Worm (Caenorhabditis elegans) whole organism, L4 larva: Measurements from ENCODE around the gene R08C7.11.

ENCODE experiments used
- D1046.2 ChIP-seq: fragments of 200-800 bp; sonication (Bioruptor generic); IDR thresholded peaks from 2 replicates; pipeline ENCODE4 v1.3.6; 2022; ENCODE audit warnings: missing genetic modification characterization, missing compliant biosample characterization
- F10B5.3 ChIP-seq: sonication (generic microtip); optimal IDR thresholded peaks from 2 replicates; lab custom pipeline; 2016; ENCODE audit warnings: mild to moderate bottlenecking, missing genetic modification characterization, missing compliant biosample characterization
- F26F4.8 ChIP-seq: fragments of 200-800 bp; sonication (Bioruptor generic); conservative IDR thresholded peaks from 2 replicates; pipeline ENCODE4 v1.3.6; 2022; ENCODE audit warnings: missing genetic modification characterization, missing compliant biosample characterization
- F37D6.2 ChIP-seq: sonication (generic microtip); optimal IDR thresholded peaks from 2 replicates; lab custom pipeline; 2016; ENCODE audit warnings: mild to moderate bottlenecking, missing genetic modification characterization, missing compliant biosample characterization
- F49E8.2 ChIP-seq: sonication (generic microtip); optimal IDR thresholded peaks from 2 replicates; lab custom pipeline; 2016; ENCODE audit warnings: missing compliant biosample characterization, mild to moderate bottlenecking, missing genetic modification characterization, borderline replicate concordance
- R02D3.7 ChIP-seq: fragments of 150-350 bp; sonication (generic microtip); optimal IDR thresholded peaks from 3 replicates; lab custom pipeline; 2014; ENCODE audit warnings: missing biosample characterization, missing genetic modification characterization
- Y105C5A.15 ChIP-seq: fragments of 200-800 bp; sonication (Bioruptor generic); IDR thresholded peaks from 2 replicates; pipeline ENCODE4 v1.3.6; 2022; ENCODE audit warnings: missing genetic modification characterization, missing compliant biosample characterization
- Y48G9A.11 ChIP-seq: fragments of 200-800 bp; sonication (Bioruptor generic); IDR thresholded peaks from 2 replicates; pipeline ENCODE4 v1.3.6; 2022; ENCODE audit warnings: missing genetic modification reagents, missing genetic modification characterization, missing compliant biosample characterization
- Y75B8A.6 ChIP-seq: fragments of 200-800 bp; sonication (Bioruptor generic); IDR thresholded peaks from 2 replicates; pipeline ENCODE4 v1.3.6; 2022; ENCODE audit warnings: missing genetic modification reagents, missing genetic modification characterization, missing compliant biosample characterization
- ZK337.2 ChIP-seq: fragments of 200-800 bp; sonication (Bioruptor generic); IDR thresholded peaks from 2 replicates; pipeline ENCODE4 v1.3.6; 2022; ENCODE audit warnings: missing genetic modification reagents, missing genetic modification characterization, missing compliant biosample characterization
- ZK546.5 ChIP-seq, 2 experiments: sonication (generic microtip); optimal IDR thresholded peaks; 2 replicates each; lab custom pipeline; 2017; ENCODE audit warnings: missing biosample characterization in 2 of 2, missing genetic modification characterization in 2 of 2
- aha-1 ChIP-seq: fragments of 150-350 bp; peaks from one replicate; lab custom pipeline; 2014; ENCODE audit warnings: missing biosample characterization, missing genetic modification characterization
- ama-1 ChIP-seq: fragments of 150-350 bp; optimal IDR thresholded peaks from 2 replicates; lab custom pipeline; 2014; ENCODE audit warnings: inconsistent platforms, mixed read lengths
- ceh-28 ChIP-seq: fragments of 150-350 bp; optimal IDR thresholded peaks from 2 replicates; lab custom pipeline; 2014; ENCODE audit warnings: missing biosample characterization, missing genetic modification reagents, missing genetic modification characterization
- ceh-82 ChIP-seq: sonication (generic microtip); optimal IDR thresholded peaks from 2 replicates; lab custom pipeline; 2017; ENCODE audit warnings: missing biosample characterization, missing genetic modification characterization
- dve-1 ChIP-seq: sonication (generic microtip); optimal IDR thresholded peaks from 2 replicates; lab custom pipeline; 2017; ENCODE audit warnings: antibody characterized with exemption, mild to moderate bottlenecking, missing genetic modification characterization, missing compliant biosample characterization; ENCODE audit not compliant: insufficient read depth
- egl-27 ChIP-seq: sonication (generic microtip); optimal IDR thresholded peaks from 3 replicates; lab custom pipeline; 2017; ENCODE audit warnings: missing biosample characterization, missing genetic modification reagents, missing genetic modification characterization
- egl-43 ChIP-seq: fragments of 200-800 bp; sonication (Bioruptor generic); IDR thresholded peaks from 2 replicates; pipeline ENCODE4 v1.3.6; 2022; ENCODE audit warnings: missing genetic modification reagents, missing genetic modification characterization, missing compliant biosample characterization
- fkh-10 ChIP-seq: fragments of 150-350 bp; optimal IDR thresholded peaks from 2 replicates; lab custom pipeline; 2014; ENCODE audit warnings: missing biosample characterization, missing genetic modification reagents, missing genetic modification characterization
- hlh-11 ChIP-seq: fragments of 200-800 bp; sonication (Bioruptor generic); optimal IDR thresholded peaks from 2 replicates; lab custom pipeline; 2018; ENCODE audit warnings: mild to moderate bottlenecking, missing genetic modification characterization, missing compliant biosample characterization
- hlh-30 ChIP-seq: sonication (generic microtip); optimal IDR thresholded peaks from 2 replicates; lab custom pipeline; 2017; ENCODE audit warnings: antibody characterized with exemption, mild to moderate bottlenecking, missing genetic modification characterization, missing compliant biosample characterization; ENCODE audit not compliant: insufficient read depth
- hmg-1.1 ChIP-seq: fragments of 200-800 bp; sonication (Bioruptor generic); IDR thresholded peaks from 2 replicates; pipeline ENCODE4 v1.3.6; 2022; ENCODE audit warnings: missing genetic modification reagents, missing genetic modification characterization, missing compliant biosample characterization
- lin-15B ChIP-seq: fragments of 150-350 bp; sonication (generic microtip); optimal IDR thresholded peaks from 3 replicates; lab custom pipeline; 2014; ENCODE audit warnings: missing biosample characterization, missing genetic modification characterization
- lin-29 ChIP-seq: fragments of 200-800 bp; sonication (Bioruptor generic); IDR thresholded peaks from 2 replicates; pipeline ENCODE4 v1.3.6; 2022; ENCODE audit warnings: missing genetic modification reagents, missing genetic modification characterization, missing compliant biosample characterization
- lin-38 ChIP-seq: fragments of 200-800 bp; sonication (Bioruptor generic); IDR thresholded peaks from 2 replicates; pipeline ENCODE4 v1.3.6; 2022; ENCODE audit warnings: missing genetic modification reagents, missing genetic modification characterization, missing compliant biosample characterization
- madf-5 ChIP-seq, 2 experiments: fragments of 200-800 bp; sonication (Bioruptor generic); IDR thresholded peaks; 2 replicates each; pipeline ENCODE4 v1.3.6; 2022; ENCODE audit warnings: missing compliant biosample characterization in 2 of 2, missing genetic modification characterization in 2 of 2
- madf-9 ChIP-seq: fragments of 200-800 bp; sonication (Bioruptor generic); conservative IDR thresholded peaks from 2 replicates; pipeline ENCODE4 v1.3.6; 2022; ENCODE audit warnings: missing genetic modification reagents, missing genetic modification characterization, missing compliant biosample characterization
- nhr-10 ChIP-seq: fragments of 150-350 bp; optimal IDR thresholded peaks from 2 replicates; lab custom pipeline; 2014; ENCODE audit warnings: missing biosample characterization, missing genetic modification characterization
- nhr-11 ChIP-seq: fragments of 150-350 bp; optimal IDR thresholded peaks from 2 replicates; lab custom pipeline; 2014; ENCODE audit warnings: missing biosample characterization, missing genetic modification characterization
- nhr-111 ChIP-seq: fragments of 200-800 bp; sonication (Bioruptor generic); optimal IDR thresholded peaks from 2 replicates; lab custom pipeline; 2018; ENCODE audit warnings: mild to moderate bottlenecking, missing genetic modification characterization, missing compliant biosample characterization
- nhr-41 ChIP-seq: fragments of 200-800 bp; sonication (Bioruptor generic); IDR thresholded peaks from 2 replicates; pipeline ENCODE4 v1.3.6; 2022; ENCODE audit warnings: missing genetic modification reagents, missing genetic modification characterization, missing compliant biosample characterization
- nhr-48 ChIP-seq: sonication (generic microtip); optimal IDR thresholded peaks from 2 replicates; lab custom pipeline; 2016; ENCODE audit warnings: mild to moderate bottlenecking, missing genetic modification characterization, missing compliant biosample characterization
- nhr-76 ChIP-seq: fragments of 150-350 bp; optimal IDR thresholded peaks from 2 replicates; lab custom pipeline; 2014; ENCODE audit warnings: missing biosample characterization, missing genetic modification characterization
- nhr-77 ChIP-seq: fragments of 150-350 bp; optimal IDR thresholded peaks from 2 replicates; lab custom pipeline; 2014; ENCODE audit warnings: missing biosample characterization, missing genetic modification characterization
- pha-4 ChIP-seq, 2 experiments: fragments of 150-350 bp in 1 of 2; fragments of 200-800 bp in 1 of 2; sonication (Bioruptor generic) in 1 of 2; IDR thresholded peaks in 1 of 2; optimal IDR thresholded peaks in 1 of 2; 2 replicates each; pipeline versions ENCODE4 v1.3.6 to Lab custom; 2014 to 2022; ENCODE audit warnings: missing genetic modification characterization in 2 of 2, missing genetic modification reagents in 2 of 2, missing biosample characterization in 1 of 2, missing compliant biosample characterization in 1 of 2
- php-3 ChIP-seq: fragments of 200-800 bp; sonication (Bioruptor generic); IDR thresholded peaks from 2 replicates; pipeline ENCODE4 v1.3.6; 2022; ENCODE audit warnings: missing genetic modification reagents, missing genetic modification characterization, missing compliant biosample characterization
- snpc-1.2 ChIP-seq: fragments of 200-800 bp; sonication (Bioruptor generic); IDR thresholded peaks from 2 replicates; pipeline ENCODE4 v1.3.6; 2022; ENCODE audit warnings: missing genetic modification reagents, missing genetic modification characterization, missing compliant biosample characterization
- spr-3 ChIP-seq: fragments of 200-800 bp; sonication (Bioruptor generic); optimal IDR thresholded peaks from 2 replicates; lab custom pipeline; 2018; ENCODE audit warnings: mild to moderate bottlenecking, missing genetic modification characterization, missing compliant biosample characterization
- unc-130 ChIP-seq: sonication (generic microtip); optimal IDR thresholded peaks from 2 replicates; lab custom pipeline; 2016; ENCODE audit warnings: missing genetic modification reagents, missing genetic modification characterization, missing compliant biosample characterization
- zfp-2 ChIP-seq: sonication (generic microtip); optimal IDR thresholded peaks from 2 replicates; lab custom pipeline; 2016; ENCODE audit warnings: mild to moderate bottlenecking, missing genetic modification characterization, missing compliant biosample characterization
- zfp-3 ChIP-seq: fragments of 200-800 bp; sonication (Bioruptor generic); conservative IDR thresholded peaks from 2 replicates; pipeline ENCODE4 v1.3.6; 2022; ENCODE audit warnings: missing genetic modification reagents, missing genetic modification characterization, missing compliant biosample characterization

R08C7.11 gene

ce11 chrIV:4469770-4470709, 15.3 kb upstream of the R08C7.11 start (continued):
- TF ChIP-seq lin-29 (0 out of 2 replicates have a peak, but pooled peaks have one; percentile 12), madf-9 (0 out of 2 replicates have a peak, but pooled peaks have one; percentile 19), F10B5.3 (tag; lab: Kevin White, UChicago) (no peak), nhr-76 (tag; lab: Kevin White, UChicago) (no peak), dve-1 (tag; lab: Kevin White, UChicago) (peak; percentile 75), ceh-28 (tag; lab: Kevin White, UChicago) (no peak), ZK337.2 (GFP tag; lab: Robert Waterston, UW) (no peak), nhr-11 (peak; percentile 70), Y105C5A.15 (GFP tag; lab: Robert Waterston, UW) (peak; percentile 20; the same call in 1 of the 2 replicates), nhr-48 (no peak), nhr-10 (tag; lab: Kevin White, UChicago) (no peak), lin-15B (tag; lab: Kevin White, UChicago) (no peak), D1046.2 (GFP tag; lab: Robert Waterston, UW) (no peak), zfp-2 (tag; lab: Kevin White, UChicago) (no peak), nhr-111 (GFP tag; lab: Kevin White, UChicago) (no peak), spr-3 (peak; percentile 42), hmg-1.1 (GFP tag; lab: Robert Waterston, UW) (peak; percentile 60), hlh-30 (tag; lab: Kevin White, UChicago) (peak; percentile 97), ZK546.5 (tag; optimal IDR thresholded peaks at IDR 0.05; lab: Kevin White, UChicago) (no peak), zfp-3 (peak; percentile 65), R02D3.7 (tag; lab: Kevin White, UChicago) (no peak), unc-130 (GFP tag; lab: Kevin White, UChicago) (no peak), F26F4.8 (no peak), php-3 (GFP tag; lab: Robert Waterston, UW) (peak; percentile 45), F37D6.2 (tag; lab: Kevin White, UChicago) (peak; percentile 18), egl-27 (tag; lab: Kevin White, UChicago) (no peak), pha-4 (GFP tag; IDR thresholded peaks at IDR 0.05; lab: Robert Waterston, UW) (peak; percentile 56), pha-4 (tag; optimal IDR thresholded peaks at IDR 0.05; lab: Kevin White, UChicago) (peak; percentile 12), Y48G9A.11 (no peak), nhr-41 (GFP tag; lab: Robert Waterston, UW) (no peak), egl-43 (GFP tag; lab: Robert Waterston, UW) (no peak), hlh-11 (peak; percentile 86), lin-38 (GFP tag; lab: Robert Waterston, UW) (no peak; the same call in none of the 2 replicates), nhr-77 (tag; lab: Kevin White, UChicago) (no peak), F49E8.2 (tag; lab: Kevin White, UChicago) (no peak), ceh-82 (tag; lab: Kevin White, UChicago) (no peak), snpc-1.2 (GFP tag; lab: Robert Waterston, UW) (no peak), madf-5 (GFP tag; IDR thresholded peaks at IDR 0.05; lab: Robert Waterston, UW) (0 out of 4 replicates have a peak, but pooled peaks of 1 of the 2 experiments have one; percentile 35)

ce11 chrIV:4469055-4469454, 14.3 kb upstream of the R08C7.11 start:
- TF ChIP-seq Y75B8A.6, result 0 out of 2 replicates have a peak, but pooled peaks have one; percentile 35
- peak; percentile 41 for TF ChIP-seq ama-1
- TF ChIP-seq aha-1, result peak; percentile 73
- TF ChIP-seq fkh-10 (GFP tag; lab: Kevin White, UChicago), result no peak
